Fruit fly (Drosophila melanogaster) whole organism, embryonic: ENCODE measurements around the gene CG17108.

ENCODE experiments used
- Bteb2 ChIP-seq: fragments of 200-800 bp; sonication (Bioruptor generic); optimal IDR thresholded peaks from 2 replicates; lab custom pipeline; 2016; ENCODE audit warnings: missing biosample characterization, missing genetic modification characterization
- CG1233 ChIP-seq: fragments of 200-800 bp; sonication (Bioruptor generic); optimal IDR thresholded peaks from 4 replicates; lab custom pipeline; 2018; ENCODE audit warnings: missing biosample characterization, mild to moderate bottlenecking, missing genetic modification characterization
- CG3838 ChIP-seq: fragments of 200-800 bp; sonication (Bioruptor generic); optimal IDR thresholded peaks from 3 replicates; lab custom pipeline; 2016; ENCODE audit warnings: missing biosample characterization, missing genetic modification characterization
- CG9817 ChIP-seq: fragments of 200-800 bp; sonication (Bioruptor generic); optimal IDR thresholded peaks from 2 replicates; lab custom pipeline; 2018; ENCODE audit warnings: missing biosample characterization, mild to moderate bottlenecking, missing genetic modification characterization, moderate library complexity
- NK7.1 ChIP-seq: fragments of 200-800 bp; sonication (Bioruptor generic); optimal IDR thresholded peaks from 3 replicates; lab custom pipeline; 2016; ENCODE audit warnings: missing biosample characterization, missing genetic modification characterization
- ase ChIP-seq: fragments of 200-800 bp; sonication (Bioruptor generic); IDR thresholded peaks from 3 replicates; pipeline ENCODE4 v1.3.6; 2022; ENCODE audit warnings: missing biosample characterization, missing genetic modification characterization
- hkb ChIP-seq, 2 experiments: fragments of 200-800 bp in 1 of 2; fragments of >200 bp in 1 of 2; sonication (Bioruptor generic) in 1 of 2; IDR thresholded peaks in 1 of 2; optimal IDR thresholded peaks in 1 of 2; 2 replicates each; pipeline versions ENCODE4 v1.3.6 to Lab custom; 2017 to 2022; ENCODE audit warnings: missing biosample characterization in 1 of 2, missing genetic modification characterization in 1 of 2
- p53 ChIP-seq: fragments of 200-800 bp; sonication (Bioruptor generic); optimal IDR thresholded peaks from 2 replicates; lab custom pipeline; 2016; ENCODE audit warnings: missing biosample characterization, missing genetic modification characterization
- tio ChIP-seq: fragments of 200-800 bp; sonication (Bioruptor generic); optimal IDR thresholded peaks from 2 replicates; lab custom pipeline; 2017; ENCODE audit warnings: missing biosample characterization, missing genetic modification characterization, inconsistent platforms

- TF ChIP-seq ase (peak; percentile 33; the same call in 1 of the 3 replicates), hkb (optimal IDR thresholded peaks at IDR 0.05; lab: Kevin White, UChicago) (no peak), hkb (GFP tag; IDR thresholded peaks at IDR 0.05; lab: Robert Waterston, UW) (peak; percentile 64), CG9817 (tag; lab: Kevin White, UChicago) (peak; percentile 41), CG1233 (GFP tag; lab: Kevin White, UChicago) (peak; percentile 52), NK7.1 (GFP tag; lab: Kevin White, UChicago) (peak; percentile 12), Bteb2 (GFP tag; lab: Kevin White, UChicago) (peak; percentile 68), tio (GFP tag; lab: Kevin White, UChicago) (peak; percentile 18), CG3838 (no peak), p53 (GFP tag; lab: Kevin White, UChicago) (no peak)
Measured at dm6 chr2L:10697992-10698391, 4.1 kb upstream of the CG17108 start, which contains the start of gene CG7300.
